Worm (Caenorhabditis elegans): ENCODE data around the gene T01C3.11.

T01C3.11 gene

ce11 chrV:14990843-14991242 lies 8.5 kb upstream of the T01C3.11 start, which contains the start of the genes cdt-2 and T01C3.2:
Gene cdt-2, minus strand, starts transcription at chrV:14991126.
Gene T01C3.2, plus strand, starts transcription at chrV:14991168.
- TF ChIP-seq hmbx-1 (tag; optimal IDR thresholded peaks at IDR 0.05) = no peak
- no peak for TF ChIP-seq hnd-1 (tag; optimal IDR thresholded peaks at IDR 0.05)
- TF ChIP-seq tbx-37 (GFP tag; conservative IDR thresholded peaks at IDR 0.05) = no peak
- no peak for TF ChIP-seq sea-1 (GFP tag; conservative IDR thresholded peaks at IDR 0.05)
- TF ChIP-seq pes-1 (GFP tag; IDR thresholded peaks at IDR 0.05) = no peak
- no peak for TF ChIP-seq ceh-13 (GFP tag; optimal IDR thresholded peaks at IDR 0.05)

DNA sequence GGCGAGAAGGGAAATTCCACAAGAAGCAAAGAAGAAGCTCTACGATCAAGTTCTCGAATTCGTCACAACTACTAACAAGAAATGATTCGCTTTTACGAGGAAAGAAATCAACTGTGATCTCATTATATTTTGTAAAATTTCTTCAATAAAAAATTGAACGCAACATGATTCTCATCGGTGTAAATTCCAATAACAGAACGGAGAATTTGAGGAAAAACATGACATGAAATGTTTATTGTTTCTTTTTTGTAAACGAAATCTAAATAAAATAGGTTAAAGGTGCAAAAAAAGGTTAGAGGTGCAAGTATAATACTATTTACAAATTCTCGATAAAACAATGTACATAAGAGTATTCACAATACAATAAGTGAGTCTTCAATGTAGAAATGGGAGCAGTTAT lies 7.8 kb upstream of the T01C3.11 start:
- no peak for TF ChIP-seq aly-1 (tag; optimal IDR thresholded peaks at IDR 0.05)
- no peak for TF ChIP-seq scrt-1 (GFP tag; IDR thresholded peaks at IDR 0.05)
- no peak for TF ChIP-seq ets-7 (tag; optimal IDR thresholded peaks at IDR 0.05)
- no peak for TF ChIP-seq B0310.2 (tag; optimal IDR thresholded peaks at IDR 0.05)
- TF ChIP-seq tra-4 (tag; optimal IDR thresholded peaks at IDR 0.05) = no peak
- no peak for TF ChIP-seq hmbx-1 (tag; optimal IDR thresholded peaks at IDR 0.05)
- no peak for TF ChIP-seq ama-1 (optimal IDR thresholded peaks at IDR 0.05)
- TF ChIP-seq F13C5.2 (tag; optimal IDR thresholded peaks at IDR 0.05) = no peak
- TF ChIP-seq ceh-13 (GFP tag; optimal IDR thresholded peaks at IDR 0.05) = no peak
- no peak for TF ChIP-seq hnd-1 (tag; optimal IDR thresholded peaks at IDR 0.05)
- TF ChIP-seq hmg-4 (GFP tag; optimal IDR thresholded peaks at IDR 0.05) = no peak
- no peak for TF ChIP-seq ceh-36 (tag; optimal IDR thresholded peaks at IDR 0.05)
- TF ChIP-seq tbx-37 (GFP tag; conservative IDR thresholded peaks at IDR 0.05) = no peak
- no peak for TF ChIP-seq tbx-11 (GFP tag; IDR thresholded peaks at IDR 0.05)

ce11 chrV:14992627-14993117 lies 6.7 kb upstream of the T01C3.11 start, which contains the start of gene T01C3.3:
Gene T01C3.3, minus strand, starts transcription at chrV:14992677.
- TF ChIP-seq tbx-37 (GFP tag; conservative IDR thresholded peaks at IDR 0.05) (no peak), hmbx-1 (tag; optimal IDR thresholded peaks at IDR 0.05) (no peak), ceh-36 (tag; optimal IDR thresholded peaks at IDR 0.05) (no peak), hmg-4 (GFP tag; optimal IDR thresholded peaks at IDR 0.05) (no peak)

ce11 chrV:14993620-14994019 lies 5.7 kb upstream of the T01C3.11 start, which contains the start of gene fil-1:
Gene fil-1, plus strand, starts transcription at chrV:14993838.
- TF ChIP-seq scrt-1 (GFP tag; IDR thresholded peaks at IDR 0.05) (no peak), flt-1 (GFP tag; IDR thresholded peaks at IDR 0.05) (no peak), ceh-36 (tag; optimal IDR thresholded peaks at IDR 0.05) (no peak), tbx-37 (GFP tag; conservative IDR thresholded peaks at IDR 0.05) (no peak), sea-1 (GFP tag; conservative IDR thresholded peaks at IDR 0.05) (no peak), F13C5.2 (tag; optimal IDR thresholded peaks at IDR 0.05) (no peak), ets-7 (tag; optimal IDR thresholded peaks at IDR 0.05) (no peak), tra-4 (tag; optimal IDR thresholded peaks at IDR 0.05) (no peak), B0310.2 (tag; optimal IDR thresholded peaks at IDR 0.05) (no peak), aly-1 (tag; optimal IDR thresholded peaks at IDR 0.05) (no peak), ama-1 (optimal IDR thresholded peaks at IDR 0.05) (no peak), tbx-11 (GFP tag; IDR thresholded peaks at IDR 0.05) (no peak), hmbx-1 (tag; optimal IDR thresholded peaks at IDR 0.05) (no peak), hmg-4 (GFP tag; optimal IDR thresholded peaks at IDR 0.05) (no peak), ceh-13 (GFP tag; optimal IDR thresholded peaks at IDR 0.05) (no peak)

DNA sequence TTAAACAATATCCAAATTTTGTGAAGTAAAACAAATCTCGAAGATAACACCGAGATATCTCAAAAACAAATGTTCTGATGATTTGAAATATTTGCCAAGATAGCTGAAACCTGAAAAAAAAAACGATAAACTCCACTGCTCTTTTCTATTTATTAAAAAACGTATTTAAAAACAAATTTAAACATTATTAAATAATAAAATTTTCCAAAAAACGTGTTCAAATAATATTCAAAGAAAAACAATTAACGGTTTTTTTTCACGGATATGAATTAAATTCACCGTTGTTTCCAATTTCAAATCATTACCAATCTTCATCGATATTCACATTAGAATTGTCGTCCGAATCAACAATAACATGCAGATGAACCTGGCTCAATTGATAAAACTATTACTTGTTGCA lies 3.1 kb upstream of the T01C3.11 start, which contains the start of gene irld-14:
irld-14 (plus strand) TSS at position 301 of the 400 bp plus-strand sequence.
- TF ChIP-seq flt-1 (GFP tag; IDR thresholded peaks at IDR 0.05) (no peak), tbx-37 (GFP tag; conservative IDR thresholded peaks at IDR 0.05) (no peak), ceh-36 (tag; optimal IDR thresholded peaks at IDR 0.05) (no peak), hmg-4 (GFP tag; optimal IDR thresholded peaks at IDR 0.05) (no peak)

- TF ChIP-seq ceh-13 (GFP tag; optimal IDR thresholded peaks at IDR 0.05) = no peak
- no peak for TF ChIP-seq aly-1 (tag; optimal IDR thresholded peaks at IDR 0.05)
- TF ChIP-seq ama-1 (optimal IDR thresholded peaks at IDR 0.05) = peak; percentile 33
- TF ChIP-seq hnd-1 (tag; optimal IDR thresholded peaks at IDR 0.05) = no peak
Observed at ce11 chrV:15000055-15000704, 845 bp downstream of the T01C3.11 start, which contains the start of gene rps-16. Gene rps-16, minus strand, starts transcription at chrV:15000541.

DNA sequence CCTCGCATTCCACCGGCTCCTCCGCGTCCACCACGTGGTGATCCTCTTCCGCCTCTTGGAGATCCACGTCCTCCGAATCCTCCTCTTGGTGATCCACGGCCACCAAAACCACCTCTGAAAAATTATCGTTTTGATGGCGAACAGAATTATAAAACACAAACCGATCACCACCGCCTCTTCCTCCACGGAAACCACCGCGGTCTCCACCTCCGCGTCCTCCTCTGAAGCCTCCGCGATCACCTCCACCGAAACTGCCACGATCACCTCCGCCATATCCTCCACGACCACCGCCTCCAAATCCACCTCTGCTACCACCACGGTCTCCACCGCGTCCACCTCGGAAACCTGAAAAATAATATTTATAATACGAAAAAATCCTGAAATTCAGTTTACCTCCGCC lies 2.2 kb downstream of the T01C3.11 start:
- no peak for TF ChIP-seq hmg-4 (GFP tag; optimal IDR thresholded peaks at IDR 0.05)
- TF ChIP-seq B0310.2 (tag; optimal IDR thresholded peaks at IDR 0.05) = no peak
- no peak for TF ChIP-seq pes-1 (GFP tag; IDR thresholded peaks at IDR 0.05)
- TF ChIP-seq ceh-13 (GFP tag; optimal IDR thresholded peaks at IDR 0.05) = no peak
- no peak for TF ChIP-seq ets-7 (tag; optimal IDR thresholded peaks at IDR 0.05)
- TF ChIP-seq scrt-1 (GFP tag; IDR thresholded peaks at IDR 0.05) = no peak
- TF ChIP-seq tra-4 (tag; optimal IDR thresholded peaks at IDR 0.05) = no peak
- no peak for TF ChIP-seq ama-1 (optimal IDR thresholded peaks at IDR 0.05)
- TF ChIP-seq aly-1 (tag; optimal IDR thresholded peaks at IDR 0.05) = no peak

DNA sequence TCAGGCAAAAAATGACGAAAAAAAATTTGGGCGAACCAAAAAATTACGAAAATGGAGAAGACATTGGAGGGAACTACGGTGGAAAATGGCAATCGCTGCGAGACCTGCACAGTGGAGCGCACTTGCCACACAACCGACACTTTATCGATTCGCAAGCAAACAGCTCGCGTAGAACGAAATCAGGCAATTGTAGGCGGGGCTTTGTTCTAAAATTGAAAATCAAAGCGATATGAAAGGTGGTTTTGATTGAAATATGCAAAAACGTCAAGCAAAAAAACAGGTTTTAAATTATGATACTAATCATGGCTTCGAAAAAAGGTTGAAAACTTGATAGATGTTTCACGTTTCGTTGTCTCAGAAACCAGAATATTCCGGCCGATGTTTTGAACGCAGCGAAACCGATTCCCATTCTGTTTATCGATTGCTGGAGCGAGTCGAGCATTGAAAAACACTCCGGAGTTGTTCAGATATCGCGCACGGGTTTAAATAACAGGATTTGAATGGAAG lies 2.9 kb downstream of the T01C3.11 start, which contains the start of the genes fib-1 and mut-15:
fib-1 (minus strand) TSS at position 40 of the 507 bp plus-strand sequence.
mut-15 (plus strand) TSS at position 360 of the 507 bp plus-strand sequence.
- TF ChIP-seq aly-1 (tag; optimal IDR thresholded peaks at IDR 0.05) = no peak
- TF ChIP-seq hnd-1 (tag; optimal IDR thresholded peaks at IDR 0.05) = no peak
- peak; percentile 24 for TF ChIP-seq B0310.2 (tag; optimal IDR thresholded peaks at IDR 0.05)
- no peak for TF ChIP-seq ceh-36 (tag; optimal IDR thresholded peaks at IDR 0.05)
- no peak for TF ChIP-seq hmbx-1 (tag; optimal IDR thresholded peaks at IDR 0.05)
- TF ChIP-seq flt-1 (GFP tag; IDR thresholded peaks at IDR 0.05) = no peak
- TF ChIP-seq ets-7 (tag; optimal IDR thresholded peaks at IDR 0.05) = peak; percentile 60
- TF ChIP-seq ama-1 (optimal IDR thresholded peaks at IDR 0.05) = no peak
- TF ChIP-seq scrt-1 (GFP tag; IDR thresholded peaks at IDR 0.05) = no peak
- no peak for TF ChIP-seq tra-4 (tag; optimal IDR thresholded peaks at IDR 0.05)
- TF ChIP-seq hmg-4 (GFP tag; optimal IDR thresholded peaks at IDR 0.05) = peak; percentile 48
- peak; percentile 41 for TF ChIP-seq ceh-13 (GFP tag; optimal IDR thresholded peaks at IDR 0.05)
- TF ChIP-seq F13C5.2 (tag; optimal IDR thresholded peaks at IDR 0.05) = peak; percentile 86
- TF ChIP-seq tbx-11 (GFP tag; IDR thresholded peaks at IDR 0.05) = no peak

Data from whole organism, early embryonic.